Worm (Caenorhabditis elegans) whole organism, L1 larva: ENCODE results near the gene pals-17.
A peak's percentile ranks its signal among the peaks of the same experiment; 100 is the strongest.

Experiments
- C16A3.4 ChIP-seq: fragments of 150-350 bp; optimal IDR thresholded peaks from 2 replicates; lab custom pipeline; 2014; ENCODE audit warnings: missing biosample characterization, missing genetic modification characterization
- C34B4.2 ChIP-seq: sonication (generic microtip); optimal IDR thresholded peaks from 2 replicates; lab custom pipeline; 2017; ENCODE audit warnings: mild to moderate bottlenecking, missing genetic modification characterization, missing compliant biosample characterization
- Y116A8C.19 ChIP-seq: sonication (generic microtip); optimal IDR thresholded peaks from 2 replicates; lab custom pipeline; 2016; ENCODE audit warnings: missing compliant biosample characterization, missing genetic modification characterization, borderline replicate concordance
- alr-1 ChIP-seq: fragments of 200-800 bp; sonication (Bioruptor generic); optimal IDR thresholded peaks from 2 replicates; lab custom pipeline; 2018; ENCODE audit warnings: borderline replicate concordance, mild to moderate bottlenecking, missing genetic modification characterization, missing compliant biosample characterization
- aly-2 ChIP-seq: fragments of 150-350 bp; optimal IDR thresholded peaks from 2 replicates; lab custom pipeline; 2014; ENCODE audit warnings: missing biosample characterization, missing genetic modification characterization
- ama-1 ChIP-seq: fragments of 150-350 bp; optimal IDR thresholded peaks from 2 replicates; lab custom pipeline; 2014
- ceh-8 ChIP-seq: fragments of 200-800 bp; sonication (Bioruptor generic); optimal IDR thresholded peaks from 2 replicates; lab custom pipeline; 2018; ENCODE audit warnings: mild to moderate bottlenecking, missing genetic modification characterization, moderate library complexity, missing compliant biosample characterization
- ceh-88 ChIP-seq: fragments of 200-800 bp; sonication (Bioruptor generic); IDR thresholded peaks from 2 replicates; pipeline ENCODE4 v1.3.6; 2022; ENCODE audit warnings: missing genetic modification characterization, missing compliant biosample characterization
- ceh-90 ChIP-seq: sonication (generic microtip); optimal IDR thresholded peaks from 2 replicates; lab custom pipeline; 2016; ENCODE audit warnings: missing genetic modification characterization, missing compliant biosample characterization
- ces-1 ChIP-seq: fragments of 150-350 bp; optimal IDR thresholded peaks from 2 replicates; lab custom pipeline; 2014; ENCODE audit warnings: missing biosample characterization, missing genetic modification reagents, missing genetic modification characterization
- dsc-1 ChIP-seq: sonication (generic microtip); optimal IDR thresholded peaks from 2 replicates; lab custom pipeline; 2016; ENCODE audit warnings: mild to moderate bottlenecking, missing genetic modification characterization, missing compliant biosample characterization
- egl-13 ChIP-seq: sonication (generic microtip); optimal IDR thresholded peaks from 2 replicates; lab custom pipeline; 2016; ENCODE audit warnings: missing genotype, missing genetic modification reagents, missing genetic modification characterization, missing compliant biosample characterization
- egl-27 ChIP-seq, 2 experiments: fragments of 150-350 bp in 1 of 2; sonication (generic microtip); optimal IDR thresholded peaks; 3 replicates each; lab custom pipeline; 2017 to 2018; ENCODE audit warnings: missing biosample characterization in 2 of 2, missing genetic modification characterization in 2 of 2, missing genetic modification reagents in 2 of 2
- elt-2 ChIP-seq: sonication (generic microtip); optimal IDR thresholded peaks from 2 replicates; lab custom pipeline; 2016; ENCODE audit warnings: missing genetic modification characterization, mild to moderate bottlenecking, inconsistent platforms, missing compliant biosample characterization, missing genetic modification reagents
- elt-3 ChIP-seq, 6 experiments: fragments of 150-350 bp in 1 of 6; sonication (generic microtip); optimal IDR thresholded peaks; 2 replicates each; lab custom pipeline; 2017 to 2018; ENCODE audit warnings: missing biosample characterization in 6 of 6, missing genetic modification characterization in 6 of 6, inconsistent platforms in 1 of 6
- fkh-10 ChIP-seq: sonication (generic microtip); optimal IDR thresholded peaks from 2 replicates; lab custom pipeline; 2017; ENCODE audit warnings: missing biosample characterization, missing genetic modification reagents, missing genetic modification characterization
- fkh-4 ChIP-seq: sonication (generic microtip); optimal IDR thresholded peaks from 2 replicates; lab custom pipeline; 2016; ENCODE audit warnings: missing compliant biosample characterization, missing genetic modification characterization, borderline replicate concordance
- fkh-8 ChIP-seq: sonication (generic microtip); optimal IDR thresholded peaks from 2 replicates; lab custom pipeline; 2016; ENCODE audit warnings: mild to moderate bottlenecking, missing genetic modification characterization, missing compliant biosample characterization
- fos-1 ChIP-seq: fragments of 150-350 bp; optimal IDR thresholded peaks from 2 replicates; lab custom pipeline; 2014; ENCODE audit warnings: missing biosample characterization, missing genetic modification characterization
- grh-1 ChIP-seq: fragments of 200-800 bp; sonication (Bioruptor generic); IDR thresholded peaks from 2 replicates; pipeline ENCODE4 v1.3.6; 2022; ENCODE audit warnings: missing genetic modification reagents, missing genetic modification characterization, missing compliant biosample characterization
- hpl-2 ChIP-seq: fragments of 150-350 bp; optimal IDR thresholded peaks from 2 replicates; lab custom pipeline; 2014; ENCODE audit warnings: missing biosample characterization, missing genetic modification reagents, missing genetic modification characterization
- isw-1 ChIP-seq: fragments of 200-800 bp; sonication (Bioruptor generic); IDR thresholded peaks from 2 replicates; pipeline ENCODE4 v1.3.6; 2022; ENCODE audit warnings: missing genetic modification characterization, missing compliant biosample characterization
- lin-14 ChIP-seq: fragments of 200-800 bp; sonication (Bioruptor generic); optimal IDR thresholded peaks from 2 replicates; lab custom pipeline; 2018; ENCODE audit warnings: mild to moderate bottlenecking, missing genetic modification characterization, moderate library complexity, missing compliant biosample characterization
- lin-15B ChIP-seq: fragments of 150-350 bp; sonication (generic microtip); optimal IDR thresholded peaks from 3 replicates; lab custom pipeline; 2014; ENCODE audit warnings: missing biosample characterization, missing genetic modification characterization
- lin-39 ChIP-seq: fragments of 150-350 bp; optimal IDR thresholded peaks from 2 replicates; lab custom pipeline; 2014; ENCODE audit warnings: missing biosample characterization, missing genetic modification reagents, missing genetic modification characterization
- lir-3 ChIP-seq: sonication (generic microtip); optimal IDR thresholded peaks from 2 replicates; lab custom pipeline; 2016; ENCODE audit warnings: mild to moderate bottlenecking, missing genetic modification characterization, moderate library complexity, missing compliant biosample characterization; ENCODE audit not compliant: poor library complexity
- lsy-2 ChIP-seq, 2 experiments: fragments of 150-350 bp; optimal IDR thresholded peaks; 2 replicates each; lab custom pipeline; 2014; ENCODE audit warnings: missing biosample characterization in 2 of 2, missing genetic modification characterization in 2 of 2
- mab-9 ChIP-seq: fragments of 200-800 bp; sonication (Bioruptor generic); IDR thresholded peaks from 2 replicates; pipeline ENCODE4 v1.3.6; 2022; ENCODE audit warnings: missing genetic modification reagents, missing genetic modification characterization, missing compliant biosample characterization
- mdl-1 ChIP-seq, 2 experiments: fragments of 150-350 bp; optimal IDR thresholded peaks; 2 replicates each; lab custom pipeline; 2014 to 2017; ENCODE audit warnings: missing biosample characterization in 2 of 2, missing genetic modification characterization in 2 of 2, inconsistent platforms in 1 of 2
- mep-1 ChIP-seq: fragments of 150-350 bp; optimal IDR thresholded peaks from 2 replicates; lab custom pipeline; 2014; ENCODE audit warnings: missing biosample characterization, missing genetic modification characterization
- nhr-11 ChIP-seq: fragments of 150-350 bp; optimal IDR thresholded peaks from 2 replicates; lab custom pipeline; 2014; ENCODE audit warnings: missing biosample characterization, missing genetic modification characterization
- nhr-12 ChIP-seq: sonication (generic microtip); optimal IDR thresholded peaks from 2 replicates; lab custom pipeline; 2017; ENCODE audit warnings: missing biosample characterization, missing genetic modification characterization
- nhr-19 ChIP-seq: fragments of 200-800 bp; sonication (Bioruptor generic); conservative IDR thresholded peaks from 2 replicates; pipeline ENCODE4 v1.3.6; 2022; ENCODE audit warnings: missing genetic modification characterization, missing compliant biosample characterization
- nhr-20 ChIP-seq: sonication (generic microtip); optimal IDR thresholded peaks from 2 replicates; lab custom pipeline; 2016; ENCODE audit warnings: mild to moderate bottlenecking, missing genetic modification characterization, missing compliant biosample characterization
- nhr-28 ChIP-seq: fragments of 150-350 bp; optimal IDR thresholded peaks from 2 replicates; lab custom pipeline; 2014; ENCODE audit warnings: missing biosample characterization, missing genetic modification characterization
- nhr-47 ChIP-seq: sonication (generic microtip); optimal IDR thresholded peaks from 2 replicates; lab custom pipeline; 2016; ENCODE audit warnings: mild to moderate bottlenecking, missing genetic modification characterization, moderate library complexity, missing compliant biosample characterization
- nhr-71 ChIP-seq: sonication (generic microtip); optimal IDR thresholded peaks from 2 replicates; lab custom pipeline; 2016; ENCODE audit warnings: mild to moderate bottlenecking, missing genetic modification characterization, moderate library complexity, missing compliant biosample characterization
- nhr-76 ChIP-seq: sonication (generic microtip); optimal IDR thresholded peaks from 2 replicates; lab custom pipeline; 2017; ENCODE audit warnings: missing biosample characterization, missing genetic modification characterization
- nhr-84 ChIP-seq: sonication (generic microtip); optimal IDR thresholded peaks from 2 replicates; lab custom pipeline; 2017; ENCODE audit warnings: missing biosample characterization, missing genetic modification characterization
- nhr-85 ChIP-seq: sonication (generic microtip); peaks from one replicate; lab custom pipeline; 2016; ENCODE audit warnings: missing genetic modification characterization, inconsistent platforms, missing compliant biosample characterization
- nhr-90 ChIP-seq: sonication (generic microtip); optimal IDR thresholded peaks from 2 replicates; lab custom pipeline; 2016; ENCODE audit warnings: mild to moderate bottlenecking, missing genetic modification characterization, missing compliant biosample characterization; ENCODE audit not compliant: poor library complexity
- pag-3 ChIP-seq: sonication (generic microtip); optimal IDR thresholded peaks from 2 replicates; lab custom pipeline; 2017; ENCODE audit warnings: missing genetic modification characterization, mild to moderate bottlenecking, missing compliant biosample characterization, antibody characterized with exemption, borderline replicate concordance; ENCODE audit not compliant: insufficient read depth
- pax-3 ChIP-seq: fragments of 200-800 bp; sonication (Bioruptor generic); optimal IDR thresholded peaks from 2 replicates; lab custom pipeline; 2018; ENCODE audit warnings: mild to moderate bottlenecking, missing genetic modification characterization, moderate library complexity, missing compliant biosample characterization
- skn-1 ChIP-seq: fragments of 150-350 bp; optimal IDR thresholded peaks from 2 replicates; lab custom pipeline; 2014; ENCODE audit warnings: missing biosample characterization, missing genetic modification characterization
- sup-37 ChIP-seq: fragments of 200-800 bp; sonication (Bioruptor generic); optimal IDR thresholded peaks from 2 replicates; lab custom pipeline; 2018; ENCODE audit warnings: mild to moderate bottlenecking, missing genetic modification characterization, missing compliant biosample characterization
- tlp-1 ChIP-seq: fragments of 150-350 bp; optimal IDR thresholded peaks from 2 replicates; lab custom pipeline; 2014; ENCODE audit warnings: missing biosample characterization, missing genetic modification characterization
- unc-130 ChIP-seq: fragments of 150-350 bp; optimal IDR thresholded peaks from 2 replicates; lab custom pipeline; 2017; ENCODE audit warnings: missing biosample characterization, missing genetic modification characterization, inconsistent platforms
- unc-86 ChIP-seq: sonication (generic microtip); optimal IDR thresholded peaks from 2 replicates; lab custom pipeline; 2016; ENCODE audit warnings: missing genetic modification characterization, missing compliant biosample characterization
- unc-98 ChIP-seq: fragments of 200-800 bp; sonication (Bioruptor generic); IDR thresholded peaks from 2 replicates; pipeline ENCODE4 v1.3.6; 2022; ENCODE audit warnings: missing genetic modification characterization, missing compliant biosample characterization
- zip-4 ChIP-seq: fragments of 200-800 bp; sonication (Bioruptor generic); optimal IDR thresholded peaks from 2 replicates; lab custom pipeline; 2018; ENCODE audit warnings: mild to moderate bottlenecking, missing genetic modification characterization, moderate library complexity, missing compliant biosample characterization
- ztf-11 ChIP-seq, 2 experiments: sonication (generic microtip); optimal IDR thresholded peaks; 2 replicates each; lab custom pipeline; 2016 to 2017; ENCODE audit warnings: missing genetic modification characterization in 2 of 2, missing biosample characterization in 1 of 2, missing compliant biosample characterization in 1 of 2
- ztf-4 ChIP-seq: fragments of 150-350 bp; optimal IDR thresholded peaks from 2 replicates; lab custom pipeline; 2014; ENCODE audit warnings: missing biosample characterization, missing genetic modification characterization

Gene pals-17

ce11 chrIII:1424305-1424704, 32.7 kb upstream of the pals-17 start (continued):
- TF ChIP-seq elt-3 (tag; optimal IDR thresholded peaks at IDR 0.05; lab: Kevin White, UChicago) (peak in 2 of 6 experiments; percentile 9 to 11), mab-9 (GFP tag; lab: Robert Waterston, UW) (peak; percentile 57; the same call in 1 of the 2 replicates), isw-1 (GFP tag; lab: Robert Waterston, UW) (peak; percentile 54), unc-130 (tag; lab: Kevin White, UChicago) (peak; percentile 44), ztf-4 (no peak), nhr-76 (no peak), pax-3 (no peak), nhr-84 (tag; lab: Kevin White, UChicago) (no peak), egl-13 (tag; lab: Kevin White, UChicago) (peak; percentile 33), C16A3.4 (tag; lab: Kevin White, UChicago) (peak; percentile 34), grh-1 (GFP tag; lab: Robert Waterston, UW) (peak; percentile 41; the same call in 1 of the 2 replicates), nhr-20 (tag; lab: Kevin White, UChicago) (peak; percentile 59), sup-37 (GFP tag; lab: Kevin White, UChicago) (peak; percentile 57), nhr-19 (GFP tag; lab: Robert Waterston, UW) (peak; percentile 69), tlp-1 (no peak), aly-2 (tag; lab: Kevin White, UChicago) (peak; percentile 19), lin-14 (peak; percentile 58), ama-1 (lab: Kevin White, UChicago) (no peak), lsy-2 (tag; optimal IDR thresholded peaks at IDR 0.05; lab: Kevin White, UChicago) (peak; percentile 67 to 81), dsc-1 (tag; lab: Kevin White, UChicago) (peak; percentile 77), elt-2 (tag; lab: Kevin White, UChicago) (peak; percentile 32), lin-39 (tag; lab: Kevin White, UChicago) (peak; percentile 7), lin-15B (tag; lab: Kevin White, UChicago) (peak; percentile 47), ztf-11 (tag; optimal IDR thresholded peaks at IDR 0.05; lab: Kevin White, UChicago) (peak in 1 of 2 experiments; percentile 32), pag-3 (tag; lab: Kevin White, UChicago) (no peak), nhr-11 (no peak), nhr-12 (no peak), Y116A8C.19 (tag; lab: Kevin White, UChicago) (no peak), ceh-8 (GFP tag; lab: Kevin White, UChicago) (peak; percentile 53), fkh-8 (peak; percentile 44), mdl-1 (tag; optimal IDR thresholded peaks at IDR 0.05; lab: Kevin White, UChicago) (peak in 1 of 2 experiments; percentile 57), hpl-2 (GFP tag; lab: Kevin White, UChicago) (no peak), ces-1 (GFP tag; lab: Kevin White, UChicago) (no peak), ceh-90 (tag; lab: Kevin White, UChicago) (no peak), nhr-28 (tag; lab: Kevin White, UChicago) (no peak), unc-86 (tag; lab: Kevin White, UChicago) (peak; percentile 51), zip-4 (GFP tag; lab: Kevin White, UChicago) (peak; percentile 54), unc-98 (GFP tag; lab: Robert Waterston, UW) (peak; percentile 47; the same call in 1 of the 2 replicates), lir-3 (tag; lab: Kevin White, UChicago) (no peak), nhr-85 (tag; lab: Kevin White, UChicago) (peak; percentile 73), nhr-71 (tag; lab: Kevin White, UChicago) (peak; percentile 76), skn-1 (tag; lab: Kevin White, UChicago) (peak; percentile 76), nhr-47 (tag; lab: Kevin White, UChicago) (peak; percentile 86), C34B4.2 (no peak), mep-1 (tag; lab: Kevin White, UChicago) (peak; percentile 51), nhr-90 (peak; percentile 60), egl-27 (tag; optimal IDR thresholded peaks at IDR 0.05; lab: Kevin White, UChicago) (no peak), alr-1 (tag; lab: Kevin White, UChicago) (no peak), fkh-10 (GFP tag; lab: Kevin White, UChicago) (peak; percentile 24), fos-1 (tag; lab: Kevin White, UChicago) (no peak), ceh-88 (no peak), fkh-4 (tag; lab: Kevin White, UChicago) (no peak)
